Fruit fly (Drosophila melanogaster): ENCODE data around the gene Tango14.

Gene Tango14

dm6 chr2L:1123078-1123818 lies 35.2 kb upstream of the Tango14 start (continued):
- TF ChIP-seq Eip74EF (GFP tag; optimal IDR thresholded peaks at IDR 0.05) (peak in 1 of 2 experiments; percentile 74), CG14710 (tag; optimal IDR thresholded peaks at IDR 0.05) (peak; percentile 72), CG11247 (GFP tag; IDR thresholded peaks at IDR 0.05) (no peak), pnt (GFP tag; optimal IDR thresholded peaks at IDR 0.05) (no peak), CG17361 (GFP tag; IDR thresholded peaks at IDR 0.05) (peak; percentile 60; the same call in 2 of the 3 replicates), Dip3 (GFP tag; optimal IDR thresholded peaks at IDR 0.05) (no peak), sr (GFP tag; IDR thresholded peaks at IDR 0.05) (no peak), caup (GFP tag; optimal IDR thresholded peaks at IDR 0.05; ENCODE audit: severe bottlenecking) (peak; percentile 19), Camta (GFP tag; optimal IDR thresholded peaks at IDR 0.05) (no peak), Sry-δ (GFP tag; optimal IDR thresholded peaks at IDR 0.05) (no peak), bsh (GFP tag; optimal IDR thresholded peaks at IDR 0.05) (peak in 1 of 2 experiments; percentile 83), CG18619 (GFP tag; optimal IDR thresholded peaks at IDR 0.05) (peak; percentile 20), CG7745 (tag; optimal IDR thresholded peaks at IDR 0.05) (peak; percentile 74), Bgb (GFP tag; IDR thresholded peaks at IDR 0.05; ENCODE audit: partially characterized antibody) (no peak), org-1 (GFP tag; optimal IDR thresholded peaks at IDR 0.05) (peak; percentile 55), sim (GFP tag; IDR thresholded peaks at IDR 0.05) (no peak), CG6689 (GFP tag; IDR thresholded peaks at IDR 0.05) (no peak), Sin3A (optimal IDR thresholded peaks at IDR 0.05) (no peak), CG9797 (GFP tag; optimal IDR thresholded peaks at IDR 0.05) (no peak), E2f1 (GFP tag; IDR thresholded peaks at IDR 0.05) (no peak), dmrt11E (tag; optimal IDR thresholded peaks at IDR 0.05) (peak; percentile 84), Max (GFP tag; optimal IDR thresholded peaks at IDR 0.05) (peak; percentile 47), CG2875 (GFP tag; optimal IDR thresholded peaks at IDR 0.05) (peak; percentile 81), ttk (GFP tag; IDR thresholded peaks at IDR 0.05) (no peak), CG3281 (GFP tag; optimal IDR thresholded peaks at IDR 0.05) (no peak), nau (GFP tag; optimal IDR thresholded peaks at IDR 0.05) (peak; percentile 50), danr (GFP tag; IDR thresholded peaks at IDR 0.05) (no peak), CG15479 (GFP tag; optimal IDR thresholded peaks at IDR 0.05) (no peak), CG8281 (tag; optimal IDR thresholded peaks at IDR 0.05) (peak; percentile 27), Bteb2 (GFP tag; optimal IDR thresholded peaks at IDR 0.05) (no peak), zfh1 (GFP tag; IDR thresholded peaks at IDR 0.05) (peak; percentile 46; the same call in 1 of the 3 replicates), CG6272 (GFP tag; IDR thresholded peaks at IDR 0.05) (no peak), Abd-B (GFP tag; optimal IDR thresholded peaks at IDR 0.05) (no peak), ewg (GFP tag; optimal IDR thresholded peaks at IDR 0.05) (peak; percentile 24), tio (GFP tag; optimal IDR thresholded peaks at IDR 0.05) (no peak), gfzf (GFP tag; optimal IDR thresholded peaks at IDR 0.05) (no peak), CG8388 (GFP tag; optimal IDR thresholded peaks at IDR 0.05) (peak; percentile 43), CG31365 (tag; optimal IDR thresholded peaks at IDR 0.05) (peak; percentile 1), Gug (GFP tag; IDR thresholded peaks at IDR 0.05) (no peak), BEAF-32 (GFP tag; optimal IDR thresholded peaks at IDR 0.05) (no peak), her (GFP tag; optimal IDR thresholded peaks at IDR 0.05) (no peak), salm (tag; optimal IDR thresholded peaks at IDR 0.05) (peak; percentile 50), CG11085 (GFP tag; IDR thresholded peaks at IDR 0.05) (no peak), NC2α (GFP tag; optimal IDR thresholded peaks at IDR 0.05) (no peak), Ravus (GFP tag; IDR thresholded peaks at IDR 0.05) (no peak), H2.0 (GFP tag; IDR thresholded peaks at IDR 0.05) (0 out of 2 replicates have a peak, but pooled peaks have one; percentile 16), CG10959 (GFP tag; IDR thresholded peaks at IDR 0.05) (no peak), kah (GFP tag; optimal IDR thresholded peaks at IDR 0.05) (no peak), CG9215 (GFP tag; IDR thresholded peaks at IDR 0.05) (no peak), bcd (GFP tag; optimal IDR thresholded peaks at IDR 0.05) (peak; percentile 23)
